Fruit fly (Drosophila melanogaster): Measurements from ENCODE around the gene Sems.

- TF ChIP-seq woc (GFP tag; optimal IDR thresholded peaks at IDR 0.05) (no peak), Hr83 (GFP tag; optimal IDR thresholded peaks at IDR 0.05; ENCODE audit: poor library complexity, severe bottlenecking) (no peak), br (GFP tag; optimal IDR thresholded peaks at IDR 0.05) (no peak), psq (GFP tag; optimal IDR thresholded peaks at IDR 0.05) (no peak), pan (optimal IDR thresholded peaks at IDR 0.05) (no peak), Vsx2 (GFP tag; optimal IDR thresholded peaks at IDR 0.05; ENCODE audit: partially characterized antibody) (no peak), lola (GFP tag; optimal IDR thresholded peaks at IDR 0.05) (no peak), CrebA (GFP tag; optimal IDR thresholded peaks at IDR 0.05; ENCODE audit: borderline replicate concordance) (no peak)
These were observed 41.4 kb downstream of the Sems start for dm6 chr3L:20915111-20915510.
